Worm (Caenorhabditis elegans): Measurements from ENCODE around the gene ZK177.2.

Gene ZK177.2

ce11 chrII:5565082-5565623 is 46.1 kb downstream of the ZK177.2 start:
- TF ChIP-seq sea-1 (GFP tag; conservative IDR thresholded peaks at IDR 0.05) (0 out of 2 replicates have a peak, but pooled peaks have one; percentile 23), tra-4 (tag; optimal IDR thresholded peaks at IDR 0.05) (no peak), hnd-1 (tag; optimal IDR thresholded peaks at IDR 0.05) (no peak), flt-1 (GFP tag; IDR thresholded peaks at IDR 0.05) (no peak), tbx-11 (GFP tag; IDR thresholded peaks at IDR 0.05) (no peak)
